Fruit fly (Drosophila melanogaster) whole organism: ENCODE measurements around the gene Akr1B.
"Not testable (repeated sequence)": the region's sequence is repeated elsewhere in the genome, so short reads cannot be mapped to it uniquely, and the experiment has no call there.

Experiments
- CG8478 ChIP-seq: fragments of >200 bp; optimal IDR thresholded peaks from 2 replicates; lab custom pipeline; 2018; ENCODE audit warnings: inconsistent platforms
- Dll ChIP-seq: fragments of >200 bp; optimal IDR thresholded peaks from 2 replicates; lab custom pipeline; 2017
- EcR ChIP-seq, 2 experiments: fragments of >200 bp; optimal IDR thresholded peaks; 2 replicates each; lab custom pipeline; 2017; ENCODE audit warnings: missing biosample characterization in 2 of 2, missing genetic modification characterization in 2 of 2, missing genetic modification reagents in 2 of 2
- pan ChIP-seq: fragments of >200 bp; optimal IDR thresholded peaks from 2 replicates; lab custom pipeline; 2017
- psq ChIP-seq: fragments of >200 bp; optimal IDR thresholded peaks from 2 replicates; lab custom pipeline; 2017
- usp ChIP-seq: fragments of >200 bp; optimal IDR thresholded peaks from 2 replicates; lab custom pipeline; 2017; ENCODE audit warnings: missing biosample characterization, missing genetic modification characterization, mixed read lengths

The Akr1B gene

dm6 chr3L:11578847-11579246, 45.3 kb downstream of the Akr1B start:
- TF ChIP-seq CG8478 (lab: Kevin White, UChicago) (no peak), Dll (lab: Kevin White, UChicago) (no peak), EcR (GFP tag; optimal IDR thresholded peaks at IDR 0.05; lab: Kevin White, UChicago) (no peak), usp (GFP tag; lab: Kevin White, UChicago) (no peak), pan (lab: Kevin White, UChicago) (no peak), psq (lab: Kevin White, UChicago) (no peak)

- TF ChIP-seq psq (lab: Kevin White, UChicago) (no peak), pan (lab: Kevin White, UChicago) (no peak), EcR (GFP tag; optimal IDR thresholded peaks at IDR 0.05; lab: Kevin White, UChicago) (no peak), Dll (lab: Kevin White, UChicago) (no peak), CG8478 (lab: Kevin White, UChicago) (no peak), usp (GFP tag; lab: Kevin White, UChicago) (no peak)
Measured at dm6 chr3L:11578211-11578673, 45.9 kb downstream of the Akr1B start, which contains the start of gene CG33270. Gene CG33270 (minus strand): TSS chr3L:11578623.

DNA sequence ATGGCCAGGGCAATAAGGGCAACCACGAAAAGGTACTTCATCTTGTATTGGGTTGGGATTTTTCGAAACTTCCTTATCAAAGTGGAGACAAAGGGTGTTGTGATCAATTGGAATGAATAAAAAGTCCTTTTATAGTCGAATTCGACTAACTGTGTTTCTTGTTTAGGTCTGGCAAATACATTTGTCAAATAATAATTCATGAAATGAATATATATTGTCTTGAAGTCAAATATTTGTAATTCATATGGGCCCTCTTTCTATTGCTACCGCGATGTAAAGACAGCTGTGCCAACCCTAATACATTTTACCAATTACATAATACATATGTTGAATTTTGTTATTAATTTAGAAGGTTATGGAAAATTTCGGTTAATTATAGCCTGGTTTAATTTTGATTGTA, 46.8 kb downstream of the Akr1B start, which contains the start of gene CG33271:
Gene CG33271 (minus strand): TSS at position 101 of the 400 bp plus-strand sequence.
- TF ChIP-seq Dll (lab: Kevin White, UChicago) (no peak), CG8478 (lab: Kevin White, UChicago) (no peak), pan (lab: Kevin White, UChicago) (no peak), psq (lab: Kevin White, UChicago) (no peak), usp (GFP tag; lab: Kevin White, UChicago) (no peak), EcR (GFP tag; optimal IDR thresholded peaks at IDR 0.05; lab: Kevin White, UChicago) (no peak)

- TF ChIP-seq usp (GFP tag; lab: Kevin White, UChicago); EcR (GFP tag; optimal IDR thresholded peaks at IDR 0.05; lab: Kevin White, UChicago); pan (lab: Kevin White, UChicago): not testable (repeated sequence)
Measured at dm6 chr3L:11576944-11577343, 47.2 kb downstream of the Akr1B start, which contains the start of gene CG33489. Gene CG33489 (minus strand): TSS chr3L:11577044.

DNA sequence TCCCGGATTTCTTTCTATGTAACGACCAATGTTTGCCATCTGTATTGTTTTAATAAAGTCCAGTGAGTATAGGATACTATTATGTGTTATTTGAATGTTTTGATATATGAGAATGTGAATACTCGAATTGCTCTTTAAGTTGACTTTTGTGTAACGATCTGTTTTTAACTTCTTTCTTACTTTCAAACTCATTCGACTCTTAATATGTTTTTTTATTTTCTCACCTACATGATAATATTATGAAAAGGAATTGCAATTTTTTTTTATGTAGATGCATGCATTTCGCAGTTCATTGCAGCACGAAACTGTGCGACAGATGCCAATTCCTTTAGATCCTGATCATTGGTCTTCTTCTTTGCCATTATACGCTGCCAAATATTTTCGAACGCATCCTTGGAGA, 49.6 kb downstream of the Akr1B start, which contains the start of gene CG33490:
Gene CG33490 (minus strand): TSS at position 101 of the 400 bp plus-strand sequence.
- TF ChIP-seq Dll (lab: Kevin White, UChicago) (no peak), psq (lab: Kevin White, UChicago) (no peak), CG8478 (lab: Kevin White, UChicago) (no peak), usp (GFP tag; lab: Kevin White, UChicago) (no peak), EcR (GFP tag; optimal IDR thresholded peaks at IDR 0.05; lab: Kevin White, UChicago) (no peak), pan (lab: Kevin White, UChicago) (no peak)
